Worm (Caenorhabditis elegans) whole organism, late embryonic: Measurements from ENCODE around the gene Y110A2AL.7.
A peak's percentile ranks its signal among the peaks of the same experiment; 100 is the strongest.

Experiments
- C38D4.7 ChIP-seq: fragments of 200-800 bp; sonication (Bioruptor generic); optimal IDR thresholded peaks from 2 replicates; lab custom pipeline; 2018; ENCODE audit warnings: mild to moderate bottlenecking, missing genetic modification characterization, moderate library complexity, missing compliant biosample characterization
- F13H6.1 ChIP-seq: sonication (generic microtip); optimal IDR thresholded peaks from 2 replicates; lab custom pipeline; 2016; ENCODE audit warnings: missing genetic modification characterization, missing compliant biosample characterization
- K02D7.2 ChIP-seq: sonication (generic microtip); optimal IDR thresholded peaks from 2 replicates; lab custom pipeline; 2017; ENCODE audit warnings: mild to moderate bottlenecking, missing genetic modification characterization, missing compliant biosample characterization
- K09A11.1 ChIP-seq: sonication (generic microtip); optimal IDR thresholded peaks from 2 replicates; lab custom pipeline; 2017; ENCODE audit warnings: antibody characterized with exemption, mild to moderate bottlenecking, missing genetic modification characterization, missing compliant biosample characterization; ENCODE audit not compliant: insufficient read depth
- T23F11.4 ChIP-seq: fragments of 200-800 bp; sonication (Bioruptor generic); optimal IDR thresholded peaks from 2 replicates; lab custom pipeline; 2018; ENCODE audit warnings: mild to moderate bottlenecking, missing genetic modification characterization, missing compliant biosample characterization
- ceh-14 ChIP-seq: sonication (generic microtip); optimal IDR thresholded peaks from 2 replicates; lab custom pipeline; 2016; ENCODE audit warnings: missing genotype, missing genetic modification characterization, missing compliant biosample characterization
- ceh-18 ChIP-seq: sonication (generic microtip); optimal IDR thresholded peaks from 2 replicates; lab custom pipeline; 2016; ENCODE audit warnings: missing genetic modification characterization, missing compliant biosample characterization
- ceh-19 ChIP-seq: fragments of 200-800 bp; sonication (Bioruptor generic); optimal IDR thresholded peaks from 2 replicates; lab custom pipeline; 2018; ENCODE audit warnings: mild to moderate bottlenecking, missing genetic modification characterization, missing compliant biosample characterization
- ceh-22 ChIP-seq: sonication (generic microtip); optimal IDR thresholded peaks from 2 replicates; lab custom pipeline; 2017; ENCODE audit warnings: missing biosample characterization, missing genetic modification characterization
- ceh-24 ChIP-seq: sonication (generic microtip); optimal IDR thresholded peaks from 2 replicates; lab custom pipeline; 2016; ENCODE audit warnings: mild to moderate bottlenecking, missing genetic modification characterization, missing compliant biosample characterization
- ceh-31 ChIP-seq: sonication (generic microtip); optimal IDR thresholded peaks from 2 replicates; lab custom pipeline; 2016; ENCODE audit warnings: missing genetic modification characterization, missing compliant biosample characterization
- ceh-34 ChIP-seq: sonication (generic microtip); optimal IDR thresholded peaks from 2 replicates; lab custom pipeline; 2016; ENCODE audit warnings: mild to moderate bottlenecking, missing genetic modification characterization, missing compliant biosample characterization
- ceh-48 ChIP-seq: sonication (generic microtip); optimal IDR thresholded peaks from 2 replicates; lab custom pipeline; 2016; ENCODE audit warnings: missing genetic modification characterization, inconsistent platforms, missing compliant biosample characterization
- ceh-9 ChIP-seq: sonication (generic microtip); optimal IDR thresholded peaks from 2 replicates; lab custom pipeline; 2016; ENCODE audit warnings: mild to moderate bottlenecking, missing genetic modification characterization, inconsistent platforms, missing compliant biosample characterization
- dve-1 ChIP-seq: sonication (generic microtip); optimal IDR thresholded peaks from 2 replicates; lab custom pipeline; 2017; ENCODE audit warnings: antibody characterized with exemption, mild to moderate bottlenecking, missing genetic modification characterization, missing compliant biosample characterization
- elt-2 ChIP-seq: sonication (generic microtip); optimal IDR thresholded peaks from 2 replicates; lab custom pipeline; 2016; ENCODE audit warnings: missing genetic modification reagents, missing genetic modification characterization, missing compliant biosample characterization
- ets-4 ChIP-seq: sonication (generic microtip); optimal IDR thresholded peaks from 2 replicates; lab custom pipeline; 2016; ENCODE audit warnings: missing genetic modification characterization, missing compliant biosample characterization
- fkh-10 ChIP-seq: fragments of 150-350 bp; optimal IDR thresholded peaks from 2 replicates; lab custom pipeline; 2014; ENCODE audit warnings: missing biosample characterization, missing genetic modification reagents, missing genetic modification characterization
- hlh-30 ChIP-seq: sonication (generic microtip); optimal IDR thresholded peaks from 2 replicates; lab custom pipeline; 2017; ENCODE audit warnings: antibody characterized with exemption, missing genetic modification characterization, missing compliant biosample characterization; ENCODE audit not compliant: insufficient read depth
- hlh-8 ChIP-seq: sonication (generic microtip); optimal IDR thresholded peaks from 2 replicates; lab custom pipeline; 2016; ENCODE audit warnings: missing genotype, missing genetic modification characterization, missing compliant biosample characterization
- lim-6 ChIP-seq: sonication (generic microtip); optimal IDR thresholded peaks from 2 replicates; lab custom pipeline; 2016; ENCODE audit warnings: missing genetic modification characterization, missing compliant biosample characterization
- madf-2 ChIP-seq: sonication (generic microtip); optimal IDR thresholded peaks from 2 replicates; lab custom pipeline; 2017; ENCODE audit warnings: missing genetic modification characterization, missing compliant biosample characterization
- nhr-232 ChIP-seq: sonication (generic microtip); optimal IDR thresholded peaks from 2 replicates; lab custom pipeline; 2016; ENCODE audit warnings: missing genetic modification characterization, missing compliant biosample characterization
- npax-4 ChIP-seq: sonication (generic microtip); optimal IDR thresholded peaks from 2 replicates; lab custom pipeline; 2016; ENCODE audit warnings: missing genetic modification characterization, missing compliant biosample characterization
- pag-3 ChIP-seq: sonication (generic microtip); optimal IDR thresholded peaks from 2 replicates; lab custom pipeline; 2016; ENCODE audit warnings: missing compliant biosample characterization, missing genetic modification characterization, borderline replicate concordance
- pha-2 ChIP-seq: sonication (generic microtip); optimal IDR thresholded peaks from 2 replicates; lab custom pipeline; 2017; ENCODE audit warnings: mild to moderate bottlenecking, missing genetic modification characterization, missing compliant biosample characterization
- pha-4 ChIP-seq: fragments of 150-350 bp; optimal IDR thresholded peaks from 2 replicates; lab custom pipeline; 2018; ENCODE audit warnings: missing biosample characterization, missing genetic modification reagents, missing genetic modification characterization
- pqm-1 ChIP-seq: sonication (generic microtip); optimal IDR thresholded peaks from 2 replicates; lab custom pipeline; 2016; ENCODE audit warnings: missing genetic modification characterization, missing compliant biosample characterization
- pros-1 ChIP-seq: fragments of 150-350 bp; optimal IDR thresholded peaks from 2 replicates; lab custom pipeline; 2014; ENCODE audit warnings: missing biosample characterization, missing genetic modification reagents, missing genetic modification characterization
- ref-2 ChIP-seq: sonication (generic microtip); optimal IDR thresholded peaks from 2 replicates; lab custom pipeline; 2016; ENCODE audit warnings: missing genetic modification characterization, missing compliant biosample characterization
- rnt-1 ChIP-seq: sonication (generic microtip); optimal IDR thresholded peaks from 2 replicates; lab custom pipeline; 2016; ENCODE audit warnings: missing genetic modification characterization, missing compliant biosample characterization
- sdc-2 ChIP-seq: sonication (generic microtip); optimal IDR thresholded peaks from 2 replicates; lab custom pipeline; 2016; ENCODE audit warnings: missing genotype, missing genetic modification characterization, missing compliant biosample characterization
- sox-4 ChIP-seq: sonication (generic microtip); optimal IDR thresholded peaks from 2 replicates; lab custom pipeline; 2017; ENCODE audit warnings: mild to moderate bottlenecking, missing genetic modification characterization, inconsistent platforms, missing compliant biosample characterization
- syd-9 ChIP-seq: sonication (generic microtip); optimal IDR thresholded peaks from 2 replicates; lab custom pipeline; 2016; ENCODE audit warnings: mild to moderate bottlenecking, missing genetic modification characterization, moderate library complexity, missing compliant biosample characterization
- tbx-7 ChIP-seq: sonication (generic microtip); optimal IDR thresholded peaks from 2 replicates; lab custom pipeline; 2016; ENCODE audit warnings: missing genotype, missing genetic modification characterization, missing compliant biosample characterization
- unc-3 ChIP-seq, 2 experiments: fragments of 200-800 bp in 1 of 2; sonication (Bioruptor generic) in 1 of 2; sonication (generic microtip) in 1 of 2; conservative IDR thresholded peaks in 1 of 2; optimal IDR thresholded peaks in 1 of 2; 2 replicates each; pipeline versions ENCODE4 v1.3.6 to Lab custom; 2016 to 2022; ENCODE audit warnings: missing compliant biosample characterization in 2 of 2, missing genetic modification characterization in 2 of 2, missing genetic modification reagents in 1 of 2

Gene Y110A2AL.7

ce11 chrII:2805566-2805965 lies 37.4 kb downstream of the Y110A2AL.7 start:
- no peak for TF ChIP-seq C38D4.7
- no peak for TF ChIP-seq sdc-2 (tag; lab: Kevin White, UChicago)
- peak; percentile 37 for TF ChIP-seq elt-2 (tag; lab: Kevin White, UChicago)

ce11 chrII:2804949-2805348 lies 38.0 kb downstream of the Y110A2AL.7 start:
- TF ChIP-seq ceh-22 (tag; lab: Kevin White, UChicago), result no peak
- TF ChIP-seq ets-4 (tag; lab: Kevin White, UChicago), result no peak
- TF ChIP-seq ceh-14 (tag; lab: Kevin White, UChicago), result no peak
- no peak for TF ChIP-seq ceh-19 (GFP tag; lab: Kevin White, UChicago)
- no peak for TF ChIP-seq pha-4 (tag; lab: Kevin White, UChicago)
- no peak for TF ChIP-seq pha-2 (tag; lab: Kevin White, UChicago)
- no peak for TF ChIP-seq nhr-232
- no peak for TF ChIP-seq madf-2 (tag; lab: Kevin White, UChicago)
- no peak for TF ChIP-seq ceh-9
- no peak for TF ChIP-seq fkh-10 (GFP tag; lab: Kevin White, UChicago)

- no peak for TF ChIP-seq sox-4
- no peak for TF ChIP-seq fkh-10 (GFP tag; lab: Kevin White, UChicago)
- TF ChIP-seq rnt-1, result no peak
- no peak for TF ChIP-seq T23F11.4 (GFP tag; lab: Kevin White, UChicago)
- TF ChIP-seq hlh-8, result peak; percentile 69
- no peak for TF ChIP-seq madf-2 (tag; lab: Kevin White, UChicago)
- no peak for TF ChIP-seq ref-2 (tag; lab: Kevin White, UChicago)
These were observed 38.7 kb downstream of the Y110A2AL.7 start for ce11 chrII:2804245-2804644.

ce11 chrII:2802804-2803586 lies 40.0 kb downstream of the Y110A2AL.7 start:
- peak; percentile 88 for TF ChIP-seq elt-2 (tag; lab: Kevin White, UChicago)
- TF ChIP-seq syd-9 (tag; lab: Kevin White, UChicago), result no peak
- no peak for TF ChIP-seq K09A11.1 (tag; lab: Kevin White, UChicago)

ce11 chrII:2801764-2802163 lies 41.2 kb downstream of the Y110A2AL.7 start:
- TF ChIP-seq F13H6.1 (tag; lab: Kevin White, UChicago), result no peak
- TF ChIP-seq pha-4 (tag; lab: Kevin White, UChicago), result no peak
- TF ChIP-seq madf-2 (tag; lab: Kevin White, UChicago), result no peak
- no peak for TF ChIP-seq ceh-19 (GFP tag; lab: Kevin White, UChicago)
- no peak for TF ChIP-seq tbx-7 (tag; lab: Kevin White, UChicago)
- TF ChIP-seq C38D4.7, result no peak
- TF ChIP-seq lim-6 (tag; lab: Kevin White, UChicago), result no peak
- TF ChIP-seq nhr-232, result no peak
- no peak for TF ChIP-seq npax-4 (tag; lab: Kevin White, UChicago)
- no peak for TF ChIP-seq elt-2 (tag; lab: Kevin White, UChicago)
- TF ChIP-seq, all 69 proteins: peak for 0

- TF ChIP-seq hlh-30 (tag; lab: Kevin White, UChicago) (no peak), pha-4 (tag; lab: Kevin White, UChicago) (no peak), madf-2 (tag; lab: Kevin White, UChicago) (no peak), pag-3 (no peak), ceh-18 (tag; lab: Kevin White, UChicago) (peak; percentile 47), ceh-48 (no peak), ceh-31 (tag; lab: Kevin White, UChicago) (no peak), elt-2 (tag; lab: Kevin White, UChicago) (peak; percentile 84), ceh-22 (tag; lab: Kevin White, UChicago) (no peak), npax-4 (tag; lab: Kevin White, UChicago) (no peak), sdc-2 (tag; lab: Kevin White, UChicago) (no peak), rnt-1 (no peak), hlh-8 (no peak), pros-1 (tag; lab: Kevin White, UChicago) (no peak), pqm-1 (tag; lab: Kevin White, UChicago) (peak; percentile 17), ref-2 (tag; lab: Kevin White, UChicago) (no peak), dve-1 (tag; lab: Kevin White, UChicago) (peak; percentile 38), unc-3 (GFP tag; conservative IDR thresholded peaks at IDR 0.05; lab: Robert Waterston, UW) (no peak), unc-3 (tag; optimal IDR thresholded peaks at IDR 0.05; lab: Kevin White, UChicago) (no peak), pha-2 (tag; lab: Kevin White, UChicago) (no peak), ceh-24 (tag; lab: Kevin White, UChicago) (no peak), K02D7.2 (no peak), ceh-34 (no peak), K09A11.1 (tag; lab: Kevin White, UChicago) (no peak)
These were observed 42.3 kb downstream of the Y110A2AL.7 start, which contains the start of gene nhr-119 for ce11 chrII:2800550-2801233. Gene nhr-119, minus strand, starts transcription at chrII:2800600.
